Worm (Caenorhabditis elegans): ENCODE data around the gene F47E1.4.
A peak's percentile ranks its signal among the peaks of the same experiment; 100 is the strongest.

Gene F47E1.4

ce11 chrX:9078149-9078548 lies 15.5 kb downstream of the F47E1.4 start:
- TF ChIP-seq ets-4 (tag; optimal IDR thresholded peaks at IDR 0.05) (no peak), Y22D7AL.16 (tag; optimal IDR thresholded peaks at IDR 0.05) (peak; percentile 33), tbx-2 (tag; optimal IDR thresholded peaks at IDR 0.05) (peak; percentile 57), pag-3 (tag; optimal IDR thresholded peaks at IDR 0.05; ENCODE audit: borderline replicate concordance) (no peak), fkh-10 (GFP tag; optimal IDR thresholded peaks at IDR 0.05) (no peak), ref-2 (tag; optimal IDR thresholded peaks at IDR 0.05) (peak; percentile 62), fax-1 (tag; optimal IDR thresholded peaks at IDR 0.05) (peak; percentile 6), ceh-30 (tag; optimal IDR thresholded peaks at IDR 0.05) (no peak), elt-4 (tag; optimal IDR thresholded peaks at IDR 0.05) (no peak), che-1 (tag; optimal IDR thresholded peaks at IDR 0.05) (peak; percentile 28), ceh-45 (GFP tag; IDR thresholded peaks at IDR 0.05) (peak; percentile 43; the same call in 1 of the 2 replicates), nhr-232 (tag; optimal IDR thresholded peaks at IDR 0.05) (peak; percentile 54), pros-1 (tag; optimal IDR thresholded peaks at IDR 0.05) (no peak), ceh-18 (tag; optimal IDR thresholded peaks at IDR 0.05) (no peak), pat-9 (tag; optimal IDR thresholded peaks at IDR 0.05) (no peak), hlh-8 (tag; optimal IDR thresholded peaks at IDR 0.05) (no peak), pqm-1 (tag; optimal IDR thresholded peaks at IDR 0.05) (no peak), C38D4.7 (GFP tag; optimal IDR thresholded peaks at IDR 0.05) (peak; percentile 61), pha-2 (tag; optimal IDR thresholded peaks at IDR 0.05) (peak; percentile 61), ceh-34 (tag; optimal IDR thresholded peaks at IDR 0.05) (peak; percentile 25), ceh-19 (GFP tag; optimal IDR thresholded peaks at IDR 0.05) (no peak), ceh-14 (tag; optimal IDR thresholded peaks at IDR 0.05) (no peak), gmeb-2 (tag; optimal IDR thresholded peaks at IDR 0.05) (peak; percentile 32), ttx-3 (tag; optimal IDR thresholded peaks at IDR 0.05) (peak; percentile 61), unc-42 (tag; optimal IDR thresholded peaks at IDR 0.05) (no peak), ceh-48 (tag; optimal IDR thresholded peaks at IDR 0.05) (peak; percentile 46), rnt-1 (tag; optimal IDR thresholded peaks at IDR 0.05) (peak; percentile 1), sox-2 (GFP tag; IDR thresholded peaks at IDR 0.05) (peak; percentile 32; the same call in 1 of the 2 replicates), K02D7.2 (tag; optimal IDR thresholded peaks at IDR 0.05) (peak; percentile 42), pha-4 (tag; optimal IDR thresholded peaks at IDR 0.05) (no peak), dve-1 (tag; optimal IDR thresholded peaks at IDR 0.05) (no peak), F13H6.1 (tag; optimal IDR thresholded peaks at IDR 0.05) (no peak), pax-1 (tag; optimal IDR thresholded peaks at IDR 0.05) (no peak), unc-3 (GFP tag; conservative IDR thresholded peaks at IDR 0.05) (peak; percentile 60), unc-3 (tag; optimal IDR thresholded peaks at IDR 0.05) (peak; percentile 12), sdc-2 (tag; optimal IDR thresholded peaks at IDR 0.05) (peak; percentile 31), hlh-15 (tag; optimal IDR thresholded peaks at IDR 0.05) (no peak), lim-6 (tag; optimal IDR thresholded peaks at IDR 0.05) (no peak), ahr-1 (tag; optimal IDR thresholded peaks at IDR 0.05) (no peak), fkh-6 (tag; optimal IDR thresholded peaks at IDR 0.05) (no peak), nhr-11 (tag; optimal IDR thresholded peaks at IDR 0.05) (no peak), ceh-24 (tag; optimal IDR thresholded peaks at IDR 0.05) (no peak), C08G9.2 (tag; optimal IDR thresholded peaks at IDR 0.05) (no peak), ama-1 (optimal IDR thresholded peaks at IDR 0.05) (no peak), unc-55 (GFP tag; optimal IDR thresholded peaks at IDR 0.05) (no peak), eyg-1 (tag; optimal IDR thresholded peaks at IDR 0.05) (no peak), K09A11.1 (tag; optimal IDR thresholded peaks at IDR 0.05; ENCODE audit: insufficient read depth) (no peak), npax-4 (tag; optimal IDR thresholded peaks at IDR 0.05) (no peak), tbx-7 (tag; optimal IDR thresholded peaks at IDR 0.05) (no peak), syd-9 (tag; optimal IDR thresholded peaks at IDR 0.05) (peak; percentile 68), unc-86 (tag; optimal IDR thresholded peaks at IDR 0.05) (no peak), odd-2 (tag; optimal IDR thresholded peaks at IDR 0.05) (no peak), nfya-1 (tag; optimal IDR thresholded peaks at IDR 0.05) (peak; percentile 37), hlh-30 (tag; optimal IDR thresholded peaks at IDR 0.05; ENCODE audit: insufficient read depth) (no peak), zip-5 (tag; optimal IDR thresholded peaks at IDR 0.05) (peak; percentile 24)

All from whole organism, late embryonic.